Fruit fly (Drosophila melanogaster): Measurements from ENCODE around the gene CG7099.

DNA sequence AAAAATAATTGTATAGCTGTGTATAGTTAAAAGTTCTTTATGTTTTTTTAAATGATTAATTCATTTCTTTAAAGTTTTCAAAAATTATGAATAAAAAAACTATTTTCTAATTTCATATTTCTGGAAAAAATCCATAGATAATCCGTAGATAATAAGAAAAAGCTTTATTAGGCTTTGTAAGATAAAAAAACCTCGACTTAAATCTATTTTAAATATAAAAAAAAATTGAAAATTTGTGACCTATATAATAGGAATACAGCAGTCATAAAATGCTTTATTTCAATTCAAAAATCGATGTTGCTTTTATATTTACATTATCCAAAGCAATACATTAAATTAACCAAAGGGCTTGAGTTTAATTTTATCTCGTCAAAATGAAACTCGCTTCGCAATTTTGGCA, 24.8 kb downstream of the CG7099 start, which contains the start of gene Flad2:
- TF ChIP-seq Gug (GFP tag; IDR thresholded peaks at IDR 0.05) (no peak), Blimp-1 (GFP tag; optimal IDR thresholded peaks at IDR 0.05) (no peak), tup (GFP tag; optimal IDR thresholded peaks at IDR 0.05) (no peak), Antp (GFP tag; optimal IDR thresholded peaks at IDR 0.05) (no peak), sens-2 (GFP tag; IDR thresholded peaks at IDR 0.05) (no peak), CG18476 (GFP tag; optimal IDR thresholded peaks at IDR 0.05) (no peak), CTCF (GFP tag; optimal IDR thresholded peaks at IDR 0.05) (no peak), CG8359 (GFP tag; optimal IDR thresholded peaks at IDR 0.05; ENCODE audit: borderline replicate concordance) (no peak), ase (GFP tag; IDR thresholded peaks at IDR 0.05) (no peak), cad (GFP tag; optimal IDR thresholded peaks at IDR 0.05) (no peak), CG2202 (tag; optimal IDR thresholded peaks at IDR 0.05) (no peak), CG17328 (GFP tag; IDR thresholded peaks at IDR 0.05) (no peak), en (GFP tag; optimal IDR thresholded peaks at IDR 0.05) (no peak), CG7963 (GFP tag; IDR thresholded peaks at IDR 0.05; ENCODE audit: partially characterized antibody) (no peak)

Measured in whole organism, embryonic.